Fruit fly (Drosophila melanogaster): ENCODE results near the gene CG10631.

The CG10631 gene

DNA sequence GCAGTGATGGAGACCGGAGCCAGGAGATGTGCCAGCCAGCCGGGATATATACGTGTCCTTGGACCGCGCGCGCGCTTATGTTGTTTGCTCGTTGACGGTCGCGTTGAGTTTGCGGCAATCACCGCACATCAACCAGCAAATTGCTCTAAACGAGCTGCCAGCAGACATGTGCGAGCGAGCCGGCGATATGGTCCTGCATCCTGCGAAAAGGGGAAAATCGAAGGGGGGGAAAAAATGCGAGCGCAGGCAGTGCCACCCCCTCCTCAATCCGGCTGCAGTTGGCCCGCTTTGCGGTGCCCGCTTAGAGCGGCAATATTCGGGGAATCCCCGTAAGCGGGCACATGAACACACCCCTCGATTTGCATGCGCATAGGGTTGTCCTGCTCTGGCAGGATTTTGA lies 12.3 kb upstream of the CG10631 start, which contains the start of gene bsh:
bsh (minus strand) TSS at position 101 of the 400 bp plus-strand sequence.
- TF ChIP-seq rgr (GFP tag; optimal IDR thresholded peaks at IDR 0.05) (no peak), Dif (GFP tag; optimal IDR thresholded peaks at IDR 0.05; ENCODE audit: partially characterized antibody) (no peak), Jra (GFP tag; optimal IDR thresholded peaks at IDR 0.05) (no peak), Myc (optimal IDR thresholded peaks at IDR 0.05) (no peak), Hr83 (GFP tag; optimal IDR thresholded peaks at IDR 0.05; ENCODE audit: poor library complexity, severe bottlenecking) (no peak), N (GFP tag; optimal IDR thresholded peaks at IDR 0.05) (no peak), Mio (GFP tag; optimal IDR thresholded peaks at IDR 0.05) (no peak)

DNA sequence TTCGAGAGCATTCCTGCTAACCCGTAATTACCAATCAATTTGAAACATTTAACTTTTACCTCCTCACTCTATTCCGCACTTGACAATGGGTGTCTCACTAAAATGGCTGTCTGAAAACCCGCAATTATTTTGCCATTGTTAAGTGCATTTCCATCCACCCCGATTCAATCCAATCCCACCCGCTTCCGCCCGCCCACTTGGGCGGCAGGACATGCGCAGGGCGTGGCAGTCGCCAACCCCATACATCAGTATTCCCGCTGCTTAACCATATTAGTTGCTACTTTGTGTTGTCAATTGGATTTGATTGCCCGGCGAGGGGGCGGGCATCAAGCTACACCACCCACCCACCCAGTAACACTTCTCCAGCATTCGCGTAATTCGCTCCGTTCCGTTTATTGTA lies 8.7 kb upstream of the CG10631 start:
- TF ChIP-seq dsf (GFP tag; optimal IDR thresholded peaks at IDR 0.05; ENCODE audit: borderline replicate concordance), result no peak
- TF ChIP-seq ey (GFP tag; optimal IDR thresholded peaks at IDR 0.05), result no peak

DNA sequence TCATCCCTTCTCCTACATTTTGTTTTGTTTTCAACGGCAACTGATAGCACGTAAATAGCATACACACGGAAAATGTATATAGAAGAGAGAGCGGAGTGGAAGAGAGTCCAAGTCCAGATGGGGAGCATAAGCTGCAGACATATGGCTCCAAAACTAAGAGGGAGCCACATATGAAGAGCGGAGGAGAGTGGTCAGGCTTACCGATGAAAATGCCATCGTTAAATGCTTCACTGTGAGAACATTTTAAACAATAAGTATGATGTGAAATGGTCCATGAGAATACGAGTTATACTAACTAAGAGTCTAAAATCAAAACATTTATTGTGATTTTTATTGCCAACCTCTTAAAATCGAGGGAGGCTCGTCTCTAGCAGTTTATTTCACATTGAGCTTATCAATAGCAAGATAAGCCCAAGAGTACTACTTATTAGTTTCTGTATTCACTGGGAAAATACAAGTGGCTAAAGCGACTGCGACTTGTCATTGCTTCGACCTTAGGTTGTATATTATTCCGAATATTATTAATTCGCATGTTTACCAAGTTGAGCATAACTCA lies 8.0 kb upstream of the CG10631 start:
- TF ChIP-seq brk (GFP tag; optimal IDR thresholded peaks at IDR 0.05), result no peak
- TF ChIP-seq tai (GFP tag; optimal IDR thresholded peaks at IDR 0.05), result no peak
- TF ChIP-seq dl (GFP tag; optimal IDR thresholded peaks at IDR 0.05; ENCODE audit: insufficient read depth in 1 of 2, partially characterized antibody in 2 of 2), result peak; percentile 0 to 77
- TF ChIP-seq Dif (GFP tag; optimal IDR thresholded peaks at IDR 0.05; ENCODE audit: partially characterized antibody), result peak; percentile 83

DNA sequence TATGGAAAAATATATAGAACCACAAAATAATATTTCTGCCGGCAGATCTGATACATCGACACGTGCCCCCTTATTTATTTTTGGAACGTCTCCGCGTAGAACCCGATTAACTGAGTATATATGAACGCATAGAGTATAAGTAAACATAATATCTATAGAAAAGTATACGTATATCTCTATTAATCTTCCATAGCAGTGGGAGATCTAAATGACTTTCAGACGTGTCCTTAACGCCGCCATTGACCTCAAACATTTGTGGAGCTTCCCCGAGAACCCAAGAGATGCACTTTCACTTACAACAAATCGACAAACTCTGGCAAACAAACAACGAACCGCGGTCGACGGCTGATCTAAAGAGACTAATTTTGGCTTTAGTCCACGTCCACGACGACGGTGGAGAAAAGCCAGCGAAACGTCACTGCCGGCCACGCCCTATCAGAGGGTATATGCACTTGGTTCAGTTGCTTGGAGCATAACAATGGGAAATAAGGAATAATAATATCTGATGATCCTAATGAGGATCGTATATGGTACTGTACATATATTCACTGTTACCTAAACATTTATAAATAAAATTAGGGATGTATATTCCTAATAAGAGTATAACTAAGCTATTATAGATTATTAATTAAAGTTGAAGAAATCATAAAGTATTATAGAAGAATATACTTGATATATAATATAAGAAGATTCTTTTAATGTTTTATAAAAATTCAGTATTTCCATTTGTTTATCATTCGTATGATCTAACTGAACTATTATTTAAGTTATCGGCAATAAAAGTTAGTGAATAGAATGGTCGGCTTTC lies 7.3 kb upstream of the CG10631 start, which contains the start of gene fbp:
fbp (minus strand) TSS at position 364 of the 808 bp plus-strand sequence.
- peak; percentile 53 for TF ChIP-seq woc (GFP tag; optimal IDR thresholded peaks at IDR 0.05)
- TF ChIP-seq ey (GFP tag; optimal IDR thresholded peaks at IDR 0.05), result peak; percentile 16
- no peak for TF ChIP-seq br (GFP tag; optimal IDR thresholded peaks at IDR 0.05)
- TF ChIP-seq usp (GFP tag; optimal IDR thresholded peaks at IDR 0.05), result no peak
- no peak for TF ChIP-seq Mio (GFP tag; optimal IDR thresholded peaks at IDR 0.05)
- TF ChIP-seq CrebA (GFP tag; optimal IDR thresholded peaks at IDR 0.05; ENCODE audit: borderline replicate concordance), result no peak
- TF ChIP-seq N (GFP tag; optimal IDR thresholded peaks at IDR 0.05), result no peak
- peak; percentile 74 for TF ChIP-seq dmrt93B (GFP tag; optimal IDR thresholded peaks at IDR 0.05)
- no peak for TF ChIP-seq pan (optimal IDR thresholded peaks at IDR 0.05)
- TF ChIP-seq Abd-B (GFP tag; optimal IDR thresholded peaks at IDR 0.05), result no peak
- no peak for TF ChIP-seq lola (GFP tag; optimal IDR thresholded peaks at IDR 0.05)
- TF ChIP-seq rgr (GFP tag; optimal IDR thresholded peaks at IDR 0.05), result peak; percentile 71
- TF ChIP-seq Jra (GFP tag; optimal IDR thresholded peaks at IDR 0.05), result no peak
- no peak for TF ChIP-seq CG9705 (GFP tag; optimal IDR thresholded peaks at IDR 0.05)
- TF ChIP-seq fru (GFP tag; optimal IDR thresholded peaks at IDR 0.05), result peak; percentile 27
- TF ChIP-seq brk (GFP tag; optimal IDR thresholded peaks at IDR 0.05), result no peak
- peak; percentile 54 for TF ChIP-seq jim (GFP tag; optimal IDR thresholded peaks at IDR 0.05)
- TF ChIP-seq sv (GFP tag; optimal IDR thresholded peaks at IDR 0.05), result peak; percentile 39
- TF ChIP-seq sage (GFP tag; optimal IDR thresholded peaks at IDR 0.05), result no peak
- no peak for TF ChIP-seq Dfd (GFP tag; optimal IDR thresholded peaks at IDR 0.05)
- no peak for TF ChIP-seq GATAd (GFP tag; optimal IDR thresholded peaks at IDR 0.05)
- peak in 1 of 2 experiments; percentile 78 for TF ChIP-seq foxo (GFP tag; optimal IDR thresholded peaks at IDR 0.05)
- TF ChIP-seq Dif (GFP tag; optimal IDR thresholded peaks at IDR 0.05; ENCODE audit: partially characterized antibody), result no peak
- peak; percentile 31 for TF ChIP-seq Hnf4 (GFP tag; optimal IDR thresholded peaks at IDR 0.05)
- no peak for TF ChIP-seq Myc (optimal IDR thresholded peaks at IDR 0.05)
- peak; percentile 49 for TF ChIP-seq Hr83 (GFP tag; optimal IDR thresholded peaks at IDR 0.05; ENCODE audit: poor library complexity, severe bottlenecking)
- TF ChIP-seq psq (GFP tag; optimal IDR thresholded peaks at IDR 0.05), result peak; percentile 79
- TF ChIP-seq HLH106 (tag; optimal IDR thresholded peaks at IDR 0.05), result peak; percentile 72
- no peak for TF ChIP-seq CG32264 (GFP tag; optimal IDR thresholded peaks at IDR 0.05)
- TF ChIP-seq h (GFP tag; optimal IDR thresholded peaks at IDR 0.05), result peak; percentile 45
- no peak for TF ChIP-seq Vsx2 (GFP tag; optimal IDR thresholded peaks at IDR 0.05; ENCODE audit: partially characterized antibody)
- peak in 1 of 2 experiments; percentile 3 for TF ChIP-seq dl (GFP tag; optimal IDR thresholded peaks at IDR 0.05; ENCODE audit: insufficient read depth in 1 of 2, partially characterized antibody in 2 of 2)
- no peak for TF ChIP-seq tai (GFP tag; optimal IDR thresholded peaks at IDR 0.05)
- TF ChIP-seq Sp1 (GFP tag; optimal IDR thresholded peaks at IDR 0.05), result peak; percentile 82
- TF ChIP-seq Rel (GFP tag; optimal IDR thresholded peaks at IDR 0.05), result no peak
- TF ChIP-seq Rel (tag; optimal IDR thresholded peaks at IDR 0.05), result peak; percentile 46
- no peak for TF ChIP-seq Hr78 (GFP tag; optimal IDR thresholded peaks at IDR 0.05)
- TF ChIP-seq OdsH (GFP tag; optimal IDR thresholded peaks at IDR 0.05), result peak; percentile 71
- TF ChIP-seq dsf (GFP tag; optimal IDR thresholded peaks at IDR 0.05; ENCODE audit: borderline replicate concordance), result no peak

All from whole organism, wandering third instar larva.